Fruit fly (Drosophila melanogaster) whole organism: ENCODE data around the gene Cyp303a1.

Experiments
- Dll ChIP-seq: fragments of >200 bp; optimal IDR thresholded peaks from 2 replicates; lab custom pipeline; 2017
- EcR ChIP-seq, 2 experiments: fragments of >200 bp; optimal IDR thresholded peaks; 2 replicates each; lab custom pipeline; 2017; ENCODE audit warnings: missing biosample characterization in 2 of 2, missing genetic modification characterization in 2 of 2, missing genetic modification reagents in 2 of 2
- pan ChIP-seq: fragments of >200 bp; optimal IDR thresholded peaks from 2 replicates; lab custom pipeline; 2017
- psq ChIP-seq: fragments of >200 bp; optimal IDR thresholded peaks from 2 replicates; lab custom pipeline; 2017
- usp ChIP-seq: fragments of >200 bp; optimal IDR thresholded peaks from 2 replicates; lab custom pipeline; 2017; ENCODE audit warnings: missing biosample characterization, missing genetic modification characterization, mixed read lengths

DNA sequence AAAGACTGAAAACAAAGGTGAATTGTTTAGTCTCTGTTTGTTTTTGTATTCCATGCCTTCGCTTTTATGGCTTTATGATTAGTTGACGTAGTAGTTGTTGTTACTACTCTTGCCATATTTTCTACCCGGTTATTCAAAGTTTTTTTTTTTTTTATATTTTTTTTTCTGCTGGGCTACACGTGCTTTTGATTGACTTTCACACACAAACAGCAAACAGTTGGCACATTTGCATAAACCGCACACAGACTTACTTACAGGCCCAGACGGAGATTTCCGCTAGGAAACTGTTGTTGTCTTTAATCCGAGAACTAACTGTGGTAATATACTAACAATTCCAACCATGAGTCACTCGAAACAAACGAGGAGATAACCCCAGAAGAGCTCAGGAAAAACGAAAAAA is 21.9 kb downstream of the Cyp303a1 start:
- TF ChIP-seq EcR (GFP tag; optimal IDR thresholded peaks at IDR 0.05; lab: Kevin White, UChicago) (no peak), pan (lab: Kevin White, UChicago) (no peak), psq (no peak), usp (GFP tag; lab: Kevin White, UChicago) (no peak), Dll (lab: Kevin White, UChicago) (no peak)
